Worm (Caenorhabditis elegans): ENCODE results near the gene K08F8.15.

- TF ChIP-seq efl-1 (optimal IDR thresholded peaks at IDR 0.05) (no peak), efl-1 (GFP tag; optimal IDR thresholded peaks at IDR 0.05 in 1 of 2) (no peak), irx-1 (tag; optimal IDR thresholded peaks at IDR 0.05) (no peak), rnt-1 (tag; optimal IDR thresholded peaks at IDR 0.05) (no peak), ceh-82 (tag; optimal IDR thresholded peaks at IDR 0.05) (no peak), jun-1 (tag; optimal IDR thresholded peaks at IDR 0.05) (no peak), lin-15B (tag; optimal IDR thresholded peaks at IDR 0.05) (no peak), pax-3 (tag; optimal IDR thresholded peaks at IDR 0.05) (no peak), mdl-1 (tag; optimal IDR thresholded peaks at IDR 0.05) (no peak), lin-39 (tag; optimal IDR thresholded peaks at IDR 0.05) (no peak), fkh-10 (GFP tag; optimal IDR thresholded peaks at IDR 0.05) (no peak), nhr-11 (tag; optimal IDR thresholded peaks at IDR 0.05) (no peak), mep-1 (tag; optimal IDR thresholded peaks at IDR 0.05) (no peak), zag-1 (tag; optimal IDR thresholded peaks at IDR 0.05) (no peak), nhr-76 (tag; optimal IDR thresholded peaks at IDR 0.05) (no peak)
Observed at ce11 chrII:8764332-8764731, 2.3 kb upstream of the K08F8.15 start.

All from whole organism, L1 larva.